Fruit fly (Drosophila melanogaster): ENCODE data around the gene Ppat-Dpck.
A peak's percentile ranks its signal among the peaks of the same experiment; 100 is the strongest.

Ppat-Dpck gene

dm6 chr3L:5768532-5769497, at the start of gene Ppat-Dpck, which contains the start of gene scny:
TSS of gene Ppat-Dpck (minus strand) at chr3L:5768794.
TSS of gene scny (plus strand) at chr3L:5769002.
- TF ChIP-seq usp (GFP tag; optimal IDR thresholded peaks at IDR 0.05) = no peak
- TF ChIP-seq CG8478 (optimal IDR thresholded peaks at IDR 0.05) = no peak
- no peak for TF ChIP-seq psq (optimal IDR thresholded peaks at IDR 0.05)
- no peak for TF ChIP-seq EcR (GFP tag; optimal IDR thresholded peaks at IDR 0.05)
- TF ChIP-seq pan (optimal IDR thresholded peaks at IDR 0.05) = no peak
- no peak for TF ChIP-seq Dll (optimal IDR thresholded peaks at IDR 0.05)

DNA sequence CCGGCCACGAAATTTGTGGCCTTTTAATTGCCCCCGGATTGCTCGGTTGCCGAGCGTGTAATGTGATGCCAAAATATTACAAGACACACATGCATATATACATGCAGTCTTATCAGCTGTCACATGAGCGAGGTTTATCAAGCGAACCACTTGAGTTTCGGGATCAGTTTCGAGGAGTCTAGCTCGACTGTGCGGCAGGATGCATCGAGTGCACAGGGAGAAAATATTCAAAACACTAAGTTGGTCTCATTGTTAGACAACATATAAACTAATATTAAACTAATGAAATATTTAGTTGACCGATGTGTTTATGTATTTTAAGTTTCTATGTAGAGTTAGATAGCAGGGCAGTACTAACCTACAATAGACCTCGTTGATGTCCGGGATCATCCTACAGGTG, 48.6 kb upstream of the Ppat-Dpck start:
- TF ChIP-seq Dll (optimal IDR thresholded peaks at IDR 0.05) = no peak
- TF ChIP-seq psq (optimal IDR thresholded peaks at IDR 0.05) = no peak
- no peak for TF ChIP-seq CG8478 (optimal IDR thresholded peaks at IDR 0.05)
- no peak for TF ChIP-seq usp (GFP tag; optimal IDR thresholded peaks at IDR 0.05)
- TF ChIP-seq EcR (GFP tag; optimal IDR thresholded peaks at IDR 0.05) = no peak
- no peak for TF ChIP-seq pan (optimal IDR thresholded peaks at IDR 0.05)

DNA sequence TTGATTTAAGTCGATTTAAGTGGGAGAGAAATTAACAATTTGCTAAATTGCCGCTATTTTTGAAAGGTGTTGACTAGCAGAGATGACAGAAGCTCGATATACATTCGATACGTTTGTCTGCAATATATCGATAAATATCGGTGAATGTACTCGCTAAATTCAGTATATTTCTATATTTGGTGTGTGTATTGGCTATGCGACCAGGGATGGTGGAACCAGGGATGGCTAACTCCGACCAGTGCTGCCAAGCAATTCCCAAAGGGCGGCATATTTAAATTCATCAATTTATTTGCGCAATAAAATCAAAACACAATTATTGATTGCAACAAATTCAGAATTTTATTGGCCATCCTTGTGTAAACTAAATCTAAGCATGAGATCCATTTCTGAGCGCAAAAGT, 44.4 kb upstream of the Ppat-Dpck start, which contains the start of gene mad2:
mad2 (minus strand) TSS at position 78 of the 400 bp plus-strand sequence.
- no peak for TF ChIP-seq CG8478 (optimal IDR thresholded peaks at IDR 0.05)
- TF ChIP-seq usp (GFP tag; optimal IDR thresholded peaks at IDR 0.05) = no peak
- TF ChIP-seq EcR (GFP tag; optimal IDR thresholded peaks at IDR 0.05) = no peak
- no peak for TF ChIP-seq pan (optimal IDR thresholded peaks at IDR 0.05)
- TF ChIP-seq Dll (optimal IDR thresholded peaks at IDR 0.05) = no peak
- TF ChIP-seq psq (optimal IDR thresholded peaks at IDR 0.05) = no peak

DNA sequence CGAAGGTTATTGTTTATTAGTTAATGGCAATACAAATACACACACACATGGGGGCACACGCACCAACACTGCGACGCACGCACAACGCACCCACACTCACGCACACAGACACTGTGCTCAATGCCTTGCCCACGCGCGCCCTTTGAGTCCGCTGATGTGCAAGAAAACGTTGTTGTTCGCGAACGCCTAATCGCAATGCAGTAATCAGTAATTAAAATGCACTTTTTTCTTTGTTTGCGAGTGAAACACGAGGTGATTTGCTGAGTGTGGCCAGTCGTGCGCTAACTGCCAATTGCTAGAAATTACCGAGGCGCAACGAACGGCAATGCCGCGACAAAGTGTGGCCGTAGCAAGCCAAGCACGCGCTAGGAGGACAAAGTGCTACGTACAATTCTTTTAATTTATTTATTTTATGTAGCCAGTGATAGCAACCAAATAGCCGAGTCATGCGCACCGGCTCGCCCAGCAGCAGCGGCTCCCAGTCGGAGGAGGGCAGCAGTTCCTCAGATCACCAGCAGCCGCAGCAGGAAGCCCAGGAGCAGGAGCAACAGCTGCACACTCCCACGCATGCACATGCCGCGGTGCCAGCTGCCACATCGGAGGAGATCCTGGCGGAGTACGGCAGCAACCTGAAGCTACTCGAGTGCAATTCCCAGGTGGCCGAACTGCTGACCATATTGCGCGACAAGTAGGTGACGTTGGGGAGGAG, 42.2 kb upstream of the Ppat-Dpck start, which contains the start of the genes S6k and kri:
S6k (minus strand) TSS at position 299 of the 709 bp plus-strand sequence.
kri (plus strand) TSS at position 341 of the 709 bp plus-strand sequence.
- TF ChIP-seq CG8478 (optimal IDR thresholded peaks at IDR 0.05) (no peak), EcR (GFP tag; optimal IDR thresholded peaks at IDR 0.05) (no peak), usp (GFP tag; optimal IDR thresholded peaks at IDR 0.05) (no peak), psq (optimal IDR thresholded peaks at IDR 0.05) (no peak), Dll (optimal IDR thresholded peaks at IDR 0.05) (no peak), pan (optimal IDR thresholded peaks at IDR 0.05) (no peak)

DNA sequence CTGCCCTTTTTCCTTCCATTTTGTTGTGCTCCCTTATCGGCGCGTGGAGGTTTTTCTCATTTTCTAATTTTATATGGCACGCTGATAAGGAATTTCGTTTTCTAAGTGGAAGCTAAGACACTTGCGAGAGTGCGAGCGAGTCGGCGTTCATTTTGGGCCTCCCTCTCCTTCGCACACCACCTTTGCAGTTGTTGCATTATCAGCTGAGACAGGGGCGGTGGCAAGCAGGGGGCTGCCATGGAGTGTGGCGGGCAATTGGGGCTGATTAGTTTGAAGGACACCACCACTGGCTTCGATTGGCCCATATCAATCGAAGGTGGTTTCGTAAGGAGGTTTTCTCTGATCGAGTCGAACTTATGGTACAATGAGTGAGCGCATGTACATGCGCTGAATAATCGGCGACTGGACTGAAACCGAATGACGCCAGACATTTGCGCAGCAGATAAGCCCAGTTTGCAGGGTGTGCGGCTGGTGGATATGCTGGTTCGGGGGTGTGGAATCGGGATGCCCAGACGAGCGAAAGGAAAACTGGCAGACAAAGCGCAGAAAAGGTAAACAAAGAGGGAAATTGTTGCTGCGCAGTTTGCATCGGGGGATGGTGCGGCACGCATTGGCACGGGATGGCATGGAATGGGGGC, 41.2 kb upstream of the Ppat-Dpck start:
- TF ChIP-seq psq (optimal IDR thresholded peaks at IDR 0.05) = no peak
- TF ChIP-seq CG8478 (optimal IDR thresholded peaks at IDR 0.05) = no peak
- TF ChIP-seq Dll (optimal IDR thresholded peaks at IDR 0.05) = no peak
- TF ChIP-seq usp (GFP tag; optimal IDR thresholded peaks at IDR 0.05) = no peak
- TF ChIP-seq pan (optimal IDR thresholded peaks at IDR 0.05) = no peak
- no peak for TF ChIP-seq EcR (GFP tag; optimal IDR thresholded peaks at IDR 0.05)

- TF ChIP-seq Dll (optimal IDR thresholded peaks at IDR 0.05) = no peak
- TF ChIP-seq psq (optimal IDR thresholded peaks at IDR 0.05) = no peak
- TF ChIP-seq EcR (GFP tag; optimal IDR thresholded peaks at IDR 0.05) = no peak
- TF ChIP-seq usp (GFP tag; optimal IDR thresholded peaks at IDR 0.05) = no peak
These were observed 40.6 kb upstream of the Ppat-Dpck start for dm6 chr3L:5809201-5809584.

- TF ChIP-seq CG8478 (optimal IDR thresholded peaks at IDR 0.05) = no peak
- TF ChIP-seq psq (optimal IDR thresholded peaks at IDR 0.05) = no peak
- no peak for TF ChIP-seq usp (GFP tag; optimal IDR thresholded peaks at IDR 0.05)
- TF ChIP-seq EcR (GFP tag; optimal IDR thresholded peaks at IDR 0.05) = no peak
- TF ChIP-seq Dll (optimal IDR thresholded peaks at IDR 0.05) = no peak
- TF ChIP-seq pan (optimal IDR thresholded peaks at IDR 0.05) = peak; percentile 18
These were observed 40.1 kb upstream of the Ppat-Dpck start for dm6 chr3L:5808540-5809200.

DNA sequence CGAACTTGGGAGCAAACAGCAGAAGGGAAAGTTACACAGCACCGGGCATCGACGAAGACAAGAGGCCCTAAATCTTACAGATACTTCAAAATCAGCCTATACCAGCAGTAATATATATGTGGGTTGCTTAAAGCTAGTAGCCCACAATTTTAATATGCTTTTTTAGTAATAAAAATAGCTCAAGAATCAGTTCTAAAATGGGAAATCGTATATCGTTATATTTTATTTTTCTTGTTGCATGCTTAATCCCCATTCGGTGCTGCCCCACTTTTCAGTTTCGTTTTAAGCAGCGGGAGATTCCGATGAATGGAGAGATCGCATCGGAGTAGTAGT, 39.5 kb upstream of the Ppat-Dpck start:
- TF ChIP-seq psq (optimal IDR thresholded peaks at IDR 0.05) (no peak), usp (GFP tag; optimal IDR thresholded peaks at IDR 0.05) (no peak), CG8478 (optimal IDR thresholded peaks at IDR 0.05) (no peak), Dll (optimal IDR thresholded peaks at IDR 0.05) (no peak), pan (optimal IDR thresholded peaks at IDR 0.05) (no peak), EcR (GFP tag; optimal IDR thresholded peaks at IDR 0.05) (no peak)

DNA sequence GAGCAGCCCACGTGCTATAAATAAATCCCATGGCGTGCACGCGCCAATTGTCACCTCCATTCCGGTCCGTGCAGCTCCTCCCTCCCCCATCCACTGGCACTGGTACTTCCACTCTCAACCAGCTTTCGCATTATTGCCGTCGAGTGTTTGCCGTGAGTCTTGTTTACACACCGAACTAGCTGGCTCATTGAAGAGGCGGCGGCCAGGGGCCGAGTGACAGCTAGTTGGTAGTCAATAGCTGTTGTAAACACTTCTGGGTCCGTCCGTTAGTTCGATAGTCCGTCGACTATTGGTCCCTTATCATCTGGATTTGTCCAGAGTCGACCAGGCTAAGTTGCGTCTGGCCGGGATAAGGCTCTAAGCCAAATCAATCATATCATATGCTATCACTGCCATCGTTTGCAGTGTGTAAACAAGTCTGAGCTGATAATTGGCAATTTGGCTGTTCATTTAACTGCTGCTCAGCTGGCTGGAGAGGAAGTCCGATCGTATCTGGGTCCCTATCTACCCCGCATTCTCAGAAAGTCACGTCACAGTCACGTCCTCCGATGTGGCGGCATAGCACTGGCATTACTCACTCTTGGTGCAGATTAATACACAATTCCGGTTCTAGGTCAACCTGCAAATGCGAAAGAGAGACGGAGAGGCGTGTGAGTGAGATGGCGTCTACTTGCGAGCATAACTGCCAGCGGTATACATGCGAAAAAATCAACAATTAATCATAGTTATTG, 38.9 kb upstream of the Ppat-Dpck start:
- TF ChIP-seq usp (GFP tag; optimal IDR thresholded peaks at IDR 0.05) (no peak), psq (optimal IDR thresholded peaks at IDR 0.05) (no peak), EcR (GFP tag; optimal IDR thresholded peaks at IDR 0.05) (no peak), pan (optimal IDR thresholded peaks at IDR 0.05) (no peak), Dll (optimal IDR thresholded peaks at IDR 0.05) (no peak)

DNA sequence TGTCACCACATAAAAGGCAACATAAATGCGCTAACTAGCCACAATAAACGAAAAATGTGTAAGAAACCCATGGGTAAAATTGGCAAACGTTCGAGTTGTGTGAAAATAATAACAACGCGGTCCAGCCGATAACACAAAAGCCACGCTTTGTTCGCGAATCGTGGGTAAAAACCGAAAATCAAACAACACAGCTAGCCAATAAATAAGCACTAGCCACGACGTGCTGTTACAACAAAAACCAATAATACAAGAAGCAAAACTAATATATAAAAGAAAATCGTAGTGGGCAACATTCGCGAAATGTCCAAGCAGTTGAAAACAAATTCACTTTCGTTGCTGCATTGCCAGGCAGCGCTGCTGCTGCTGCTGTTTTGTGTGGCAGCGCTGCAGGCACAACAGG, 34.1 kb upstream of the Ppat-Dpck start, which contains the start of gene CG42272:
CG42272 (plus strand) TSS at position 301 of the 400 bp plus-strand sequence.
- no peak for TF ChIP-seq EcR (GFP tag; optimal IDR thresholded peaks at IDR 0.05)
- TF ChIP-seq usp (GFP tag; optimal IDR thresholded peaks at IDR 0.05) = no peak
- TF ChIP-seq Dll (optimal IDR thresholded peaks at IDR 0.05) = no peak
- no peak for TF ChIP-seq psq (optimal IDR thresholded peaks at IDR 0.05)
- no peak for TF ChIP-seq pan (optimal IDR thresholded peaks at IDR 0.05)
- no peak for TF ChIP-seq CG8478 (optimal IDR thresholded peaks at IDR 0.05)
